Worm (Caenorhabditis elegans): Measurements from ENCODE around the gene nlg-1.

nlg-1 gene

ce11 chrX:13637526-13637925 lies 6.6 kb upstream of the nlg-1 start:
- no peak for TF ChIP-seq lin-32 (GFP tag; optimal IDR thresholded peaks at IDR 0.05)
- TF ChIP-seq hlh-1 (tag; optimal IDR thresholded peaks at IDR 0.05): peak; percentile 7
- TF ChIP-seq cnd-1 (tag; optimal IDR thresholded peaks at IDR 0.05): no peak
- TF ChIP-seq unc-120 (tag; optimal IDR thresholded peaks at IDR 0.05; ENCODE audit: poor library complexity, severe bottlenecking): peak; percentile 43
- TF ChIP-seq ceh-43 (GFP tag; optimal IDR thresholded peaks at IDR 0.05): no peak
- peak; percentile 45 for TF ChIP-seq unc-62 (GFP tag; optimal IDR thresholded peaks at IDR 0.05)
- no peak for TF ChIP-seq unc-39 (tag; optimal IDR thresholded peaks at IDR 0.05)

ce11 chrX:13633876-13634479 lies 3.0 kb upstream of the nlg-1 start:
- no peak for TF ChIP-seq mep-1 (tag; optimal IDR thresholded peaks at IDR 0.05)
- no peak for TF ChIP-seq ceh-83 (GFP tag; optimal IDR thresholded peaks at IDR 0.05)
- no peak for TF ChIP-seq sptf-1 (tag; optimal IDR thresholded peaks at IDR 0.05)
- no peak for TF ChIP-seq sem-2 (GFP tag; optimal IDR thresholded peaks at IDR 0.05)
- no peak for TF ChIP-seq ceh-43 (GFP tag; optimal IDR thresholded peaks at IDR 0.05)
- peak; percentile 28 for TF ChIP-seq zip-8 (tag; optimal IDR thresholded peaks at IDR 0.05)
- no peak for TF ChIP-seq flh-1 (GFP tag; optimal IDR thresholded peaks at IDR 0.05)
- TF ChIP-seq ceh-39 (tag; optimal IDR thresholded peaks at IDR 0.05): no peak
- TF ChIP-seq lin-32 (GFP tag; optimal IDR thresholded peaks at IDR 0.05): no peak
- TF ChIP-seq ham-2 (GFP tag; optimal IDR thresholded peaks at IDR 0.05): no peak
- no peak for TF ChIP-seq unc-62 (GFP tag; optimal IDR thresholded peaks at IDR 0.05)
- peak; percentile 72 for TF ChIP-seq ces-1 (GFP tag; optimal IDR thresholded peaks at IDR 0.05)
- no peak for TF ChIP-seq M03D4.4 (tag; optimal IDR thresholded peaks at IDR 0.05)

ce11 chrX:13633032-13633431 lies 2.1 kb upstream of the nlg-1 start:
- TF ChIP-seq lsy-2 (tag; optimal IDR thresholded peaks at IDR 0.05) (no peak), sptf-1 (tag; optimal IDR thresholded peaks at IDR 0.05) (no peak), tbx-8 (GFP tag; optimal IDR thresholded peaks at IDR 0.05) (no peak), nhr-237 (tag; optimal IDR thresholded peaks at IDR 0.05) (no peak), sem-2 (GFP tag; optimal IDR thresholded peaks at IDR 0.05) (no peak), ceh-83 (GFP tag; optimal IDR thresholded peaks at IDR 0.05) (no peak), flh-1 (GFP tag; optimal IDR thresholded peaks at IDR 0.05) (no peak), snpc-4 (tag; optimal IDR thresholded peaks at IDR 0.05) (no peak)

ce11 chrX:13632245-13632644 lies 1.3 kb upstream of the nlg-1 start:
- TF ChIP-seq ceh-39 (tag; optimal IDR thresholded peaks at IDR 0.05) (no peak), ces-1 (GFP tag; optimal IDR thresholded peaks at IDR 0.05) (peak; percentile 79), sptf-1 (tag; optimal IDR thresholded peaks at IDR 0.05) (peak; percentile 17)

- TF ChIP-seq ztf-11 (tag; optimal IDR thresholded peaks at IDR 0.05) (no peak), bed-3 (GFP tag; optimal IDR thresholded peaks at IDR 0.05) (no peak), zip-8 (tag; optimal IDR thresholded peaks at IDR 0.05) (no peak), nhr-237 (tag; optimal IDR thresholded peaks at IDR 0.05) (no peak), lin-13 (tag; optimal IDR thresholded peaks at IDR 0.05) (no peak), ceh-83 (GFP tag; optimal IDR thresholded peaks at IDR 0.05) (no peak), ces-1 (GFP tag; optimal IDR thresholded peaks at IDR 0.05) (no peak), hlh-1 (tag; optimal IDR thresholded peaks at IDR 0.05) (no peak), drap-1 (GFP tag; optimal IDR thresholded peaks at IDR 0.05) (no peak)
Observed at ce11 chrX:13621628-13622027, 9.3 kb downstream of the nlg-1 start, which contains the start of gene Y12A6A.1. Y12A6A.1 (minus strand) TSS chrX:13621728.

- no peak for TF ChIP-seq zip-8 (tag; optimal IDR thresholded peaks at IDR 0.05)
- no peak for TF ChIP-seq lin-32 (GFP tag; optimal IDR thresholded peaks at IDR 0.05)
- TF ChIP-seq snpc-4 (tag; optimal IDR thresholded peaks at IDR 0.05): no peak
Observed at ce11 chrX:13618574-13618973, 12.4 kb downstream of the nlg-1 start, which contains the start of gene nlp-53. nlp-53 (plus strand) TSS chrX:13618874.

- TF ChIP-seq ces-1 (GFP tag; optimal IDR thresholded peaks at IDR 0.05): peak; percentile 35
- TF ChIP-seq drap-1 (GFP tag; optimal IDR thresholded peaks at IDR 0.05): no peak
Observed at ce11 chrX:13615181-13615580, 15.8 kb downstream of the nlg-1 start.
